Fruit fly (Drosophila melanogaster) whole organism: ENCODE results near the gene Nthl1.

Experiments used
- CG8478 ChIP-seq: fragments of >200 bp; optimal IDR thresholded peaks from 2 replicates; lab custom pipeline; 2018; ENCODE audit warnings: inconsistent platforms
- Dll ChIP-seq: fragments of >200 bp; optimal IDR thresholded peaks from 2 replicates; lab custom pipeline; 2017
- EcR ChIP-seq, 2 experiments: fragments of >200 bp; optimal IDR thresholded peaks; 2 replicates each; lab custom pipeline; 2017; ENCODE audit warnings: missing biosample characterization in 2 of 2, missing genetic modification characterization in 2 of 2, missing genetic modification reagents in 2 of 2
- pan ChIP-seq: fragments of >200 bp; optimal IDR thresholded peaks from 2 replicates; lab custom pipeline; 2017
- psq ChIP-seq: fragments of >200 bp; optimal IDR thresholded peaks from 2 replicates; lab custom pipeline; 2017
- usp ChIP-seq: fragments of >200 bp; optimal IDR thresholded peaks from 2 replicates; lab custom pipeline; 2017; ENCODE audit warnings: missing biosample characterization, missing genetic modification characterization, mixed read lengths

Gene Nthl1

dm6 chr2L:20916672-20917209, 10.9 kb downstream of the Nthl1 start:
- TF ChIP-seq Dll (lab: Kevin White, UChicago) (no peak), usp (no peak), pan (lab: Kevin White, UChicago) (no peak), EcR (GFP tag; optimal IDR thresholded peaks at IDR 0.05; lab: Kevin White, UChicago) (no peak), CG8478 (lab: Kevin White, UChicago) (no peak), psq (lab: Kevin White, UChicago) (no peak)

dm6 chr2L:20915224-20915623, 12.4 kb downstream of the Nthl1 start:
- TF ChIP-seq pan (lab: Kevin White, UChicago) (no peak), psq (lab: Kevin White, UChicago) (no peak), Dll (lab: Kevin White, UChicago) (no peak), CG8478 (lab: Kevin White, UChicago) (no peak), usp (no peak), EcR (GFP tag; optimal IDR thresholded peaks at IDR 0.05; lab: Kevin White, UChicago) (no peak)

dm6 chr2L:20913528-20913927, 14.1 kb downstream of the Nthl1 start:
- TF ChIP-seq CG8478 (lab: Kevin White, UChicago) (no peak), EcR (GFP tag; optimal IDR thresholded peaks at IDR 0.05; lab: Kevin White, UChicago) (no peak), pan (lab: Kevin White, UChicago) (no peak), psq (lab: Kevin White, UChicago) (no peak), Dll (lab: Kevin White, UChicago) (no peak), usp (no peak)

- TF ChIP-seq EcR (GFP tag; optimal IDR thresholded peaks at IDR 0.05; lab: Kevin White, UChicago) (no peak), psq (lab: Kevin White, UChicago) (no peak), CG8478 (lab: Kevin White, UChicago) (no peak), pan (lab: Kevin White, UChicago) (no peak), usp (no peak), Dll (lab: Kevin White, UChicago) (no peak)
These were observed 14.8 kb downstream of the Nthl1 start for dm6 chr2L:20912789-20913300.

- TF ChIP-seq Dll (lab: Kevin White, UChicago) = no peak
These were observed 16.3 kb downstream of the Nthl1 start for dm6 chr2L:20911374-20911773.

dm6 chr2L:20909301-20909700, 18.4 kb downstream of the Nthl1 start:
- TF ChIP-seq usp = no peak
- TF ChIP-seq pan (lab: Kevin White, UChicago) = no peak
- TF ChIP-seq CG8478 (lab: Kevin White, UChicago) = no peak
- TF ChIP-seq psq (lab: Kevin White, UChicago) = no peak
- TF ChIP-seq EcR (GFP tag; optimal IDR thresholded peaks at IDR 0.05; lab: Kevin White, UChicago) = no peak

- TF ChIP-seq usp (no peak), Dll (lab: Kevin White, UChicago) (no peak), pan (lab: Kevin White, UChicago) (no peak), CG8478 (lab: Kevin White, UChicago) (no peak)
These were observed 19.5 kb downstream of the Nthl1 start for dm6 chr2L:20907995-20908654.

dm6 chr2L:20905025-20905424, 22.6 kb downstream of the Nthl1 start:
- TF ChIP-seq CG8478 (lab: Kevin White, UChicago) (no peak), usp (no peak), psq (lab: Kevin White, UChicago) (no peak), EcR (GFP tag; optimal IDR thresholded peaks at IDR 0.05; lab: Kevin White, UChicago) (no peak), pan (lab: Kevin White, UChicago) (no peak), Dll (lab: Kevin White, UChicago) (no peak)

- no peak for TF ChIP-seq psq (lab: Kevin White, UChicago)
These were observed 23.3 kb downstream of the Nthl1 start for dm6 chr2L:20904327-20904726.

- TF ChIP-seq pan (lab: Kevin White, UChicago) (no peak), EcR (GFP tag; optimal IDR thresholded peaks at IDR 0.05; lab: Kevin White, UChicago) (no peak), CG8478 (lab: Kevin White, UChicago) (no peak), psq (lab: Kevin White, UChicago) (no peak), Dll (lab: Kevin White, UChicago) (no peak), usp (no peak)
These were observed 29.1 kb downstream of the Nthl1 start for dm6 chr2L:20898478-20899075.

dm6 chr2L:20896681-20897341, 30.8 kb downstream of the Nthl1 start:
- TF ChIP-seq Dll (lab: Kevin White, UChicago) (no peak), CG8478 (lab: Kevin White, UChicago) (no peak)

- no peak for TF ChIP-seq Dll (lab: Kevin White, UChicago)
- TF ChIP-seq usp = no peak
- TF ChIP-seq CG8478 (lab: Kevin White, UChicago) = no peak
- no peak for TF ChIP-seq pan (lab: Kevin White, UChicago)
- no peak for TF ChIP-seq psq (lab: Kevin White, UChicago)
- no peak for TF ChIP-seq EcR (GFP tag; optimal IDR thresholded peaks at IDR 0.05; lab: Kevin White, UChicago)
These were observed 36.5 kb downstream of the Nthl1 start for dm6 chr2L:20891188-20891587.
